Worm (Caenorhabditis elegans): ENCODE measurements around the gene T25D1.2.

ce11 chrX:16558776-16559175 is 43.4 kb downstream of the T25D1.2 start:
- peak; percentile 52 for TF ChIP-seq F23B12.7 (tag; optimal IDR thresholded peaks at IDR 0.05; ENCODE audit: insufficient read depth)
- TF ChIP-seq pha-4 (tag; optimal IDR thresholded peaks at IDR 0.05), result no peak
- no peak for TF ChIP-seq ama-1 (optimal IDR thresholded peaks at IDR 0.05)
- peak; percentile 42 to 46 for TF ChIP-seq ama-1 (GFP tag; optimal IDR thresholded peaks at IDR 0.05)
- TF ChIP-seq attf-5 (GFP tag; optimal IDR thresholded peaks at IDR 0.05), result no peak
- TF ChIP-seq hmg-20 (GFP tag; IDR thresholded peaks at IDR 0.05), result no peak
- no peak for TF ChIP-seq hlh-26 (GFP tag; conservative IDR thresholded peaks at IDR 0.05)

All from whole organism, young adult.